Worm (Caenorhabditis elegans) whole organism, early embryonic: ENCODE measurements around the gene str-6.

Source experiments
- B0310.2 ChIP-seq: sonication (generic microtip); optimal IDR thresholded peaks from 2 replicates; lab custom pipeline; 2016; ENCODE audit warnings: mild to moderate bottlenecking, missing genetic modification characterization, missing compliant biosample characterization
- ama-1 ChIP-seq: fragments of 150-350 bp; optimal IDR thresholded peaks from 2 replicates; lab custom pipeline; 2014
- ceh-13 ChIP-seq: fragments of 200-800 bp; sonication (Bioruptor generic); optimal IDR thresholded peaks from 2 replicates; lab custom pipeline; 2018; ENCODE audit warnings: mild to moderate bottlenecking, missing genetic modification characterization, missing compliant biosample characterization
- ceh-36 ChIP-seq: sonication (generic microtip); optimal IDR thresholded peaks from 2 replicates; lab custom pipeline; 2016; ENCODE audit warnings: missing genetic modification characterization, inconsistent platforms, missing compliant biosample characterization
- ets-7 ChIP-seq: sonication (generic microtip); optimal IDR thresholded peaks from 2 replicates; lab custom pipeline; 2016; ENCODE audit warnings: missing genotype, missing genetic modification characterization, missing compliant biosample characterization
- flt-1 ChIP-seq: fragments of 200-800 bp; sonication (Bioruptor generic); IDR thresholded peaks from 2 replicates; pipeline ENCODE4 v1.3.6; 2022; ENCODE audit warnings: missing genetic modification characterization, missing compliant biosample characterization
- hmg-4 ChIP-seq: fragments of 200-800 bp; sonication (Bioruptor generic); optimal IDR thresholded peaks from 2 replicates; lab custom pipeline; 2018; ENCODE audit warnings: mild to moderate bottlenecking, missing genetic modification characterization, missing compliant biosample characterization
- hnd-1 ChIP-seq: sonication (generic microtip); optimal IDR thresholded peaks from 2 replicates; lab custom pipeline; 2016; ENCODE audit warnings: missing genetic modification characterization, missing compliant biosample characterization
- sea-1 ChIP-seq: fragments of 200-800 bp; sonication (Bioruptor generic); conservative IDR thresholded peaks from 2 replicates; pipeline ENCODE4 v1.3.6; 2022; ENCODE audit warnings: missing genetic modification characterization, missing compliant biosample characterization
- tbx-11 ChIP-seq: fragments of 200-800 bp; sonication (Bioruptor generic); IDR thresholded peaks from 2 replicates; pipeline ENCODE4 v1.3.6; 2022; ENCODE audit warnings: missing genetic modification characterization, missing compliant biosample characterization
- tra-4 ChIP-seq: sonication (generic microtip); optimal IDR thresholded peaks from 2 replicates; lab custom pipeline; 2017; ENCODE audit warnings: missing genetic modification characterization, missing compliant biosample characterization

- no peak for TF ChIP-seq hnd-1
- TF ChIP-seq sea-1 (GFP tag; lab: Robert Waterston, UW): no peak
- no peak for TF ChIP-seq ama-1 (lab: Kevin White, UChicago)
- no peak for TF ChIP-seq ets-7
- TF ChIP-seq hmg-4: no peak
- TF ChIP-seq ceh-13 (GFP tag; lab: Kevin White, UChicago): no peak
- no peak for TF ChIP-seq ceh-36 (tag; lab: Kevin White, UChicago)
- TF ChIP-seq B0310.2 (tag; lab: Kevin White, UChicago): no peak
- TF ChIP-seq flt-1: no peak
- TF ChIP-seq tra-4 (tag; lab: Kevin White, UChicago): no peak
- TF ChIP-seq tbx-11 (GFP tag; lab: Robert Waterston, UW): no peak
These were observed 45.3 kb downstream of the str-6 start, which contains the start of gene twk-34 for ce11 chrV:15704745-15705144.
